Worm (Caenorhabditis elegans): ENCODE measurements around the gene dhhc-1.

ce11 chrX:15081486-15081885, 18.7 kb downstream of the dhhc-1 start:
- TF ChIP-seq unc-42 (tag; optimal IDR thresholded peaks at IDR 0.05) (no peak), gmeb-2 (tag; optimal IDR thresholded peaks at IDR 0.05) (no peak)
